Worm (Caenorhabditis elegans) whole organism, mixed stage, embryonic: ENCODE data around the gene F43C11.4.

ENCODE experiments used
- M03D4.4 ChIP-seq: sonication (generic microtip); optimal IDR thresholded peaks from 2 replicates; lab custom pipeline; 2017; ENCODE audit warnings: mild to moderate bottlenecking, missing genetic modification characterization, missing compliant biosample characterization
- bed-3 ChIP-seq: fragments of 200-800 bp; sonication (Bioruptor generic); optimal IDR thresholded peaks from 3 replicates; lab custom pipeline; 2018; ENCODE audit warnings: mild to moderate bottlenecking, missing genetic modification characterization, moderate library complexity, missing compliant biosample characterization
- blmp-1 ChIP-seq: fragments of 150-350 bp; optimal IDR thresholded peaks from 2 replicates; lab custom pipeline; 2014; ENCODE audit warnings: missing biosample characterization, missing genetic modification characterization
- ceh-39 ChIP-seq: fragments of 150-350 bp; optimal IDR thresholded peaks from 2 replicates; lab custom pipeline; 2014; ENCODE audit warnings: missing biosample characterization, missing genetic modification characterization
- ceh-43 ChIP-seq: fragments of 200-800 bp; sonication (Bioruptor generic); optimal IDR thresholded peaks from 2 replicates; lab custom pipeline; 2018; ENCODE audit warnings: mild to moderate bottlenecking, missing genetic modification characterization, moderate library complexity, missing compliant biosample characterization
- ceh-83 ChIP-seq: fragments of 200-800 bp; sonication (Bioruptor generic); optimal IDR thresholded peaks from 2 replicates; lab custom pipeline; 2018; ENCODE audit warnings: mild to moderate bottlenecking, missing genetic modification characterization, missing compliant biosample characterization
- ces-1 ChIP-seq: fragments of 150-350 bp; optimal IDR thresholded peaks from 2 replicates; lab custom pipeline; 2014; ENCODE audit warnings: missing biosample characterization, missing genetic modification reagents, missing genetic modification characterization
- cnd-1 ChIP-seq: fragments of 200-800 bp; sonication (Bioruptor generic); optimal IDR thresholded peaks from 2 replicates; lab custom pipeline; 2018; ENCODE audit warnings: mild to moderate bottlenecking, missing genetic modification characterization, missing compliant biosample characterization
- drap-1 ChIP-seq: fragments of 200-800 bp; sonication (Bioruptor generic); optimal IDR thresholded peaks from 3 replicates; lab custom pipeline; 2018; ENCODE audit warnings: mild to moderate bottlenecking, missing genetic modification characterization, missing compliant biosample characterization
- elt-1 ChIP-seq: sonication (generic microtip); optimal IDR thresholded peaks from 2 replicates; lab custom pipeline; 2017; ENCODE audit warnings: missing genetic modification characterization, mild to moderate bottlenecking, missing compliant biosample characterization, antibody characterized with exemption, moderate library complexity, borderline replicate concordance; ENCODE audit not compliant: insufficient read depth
- elt-3 ChIP-seq: fragments of 150-350 bp; optimal IDR thresholded peaks from 2 replicates; lab custom pipeline; 2014; ENCODE audit warnings: missing biosample characterization, missing genetic modification characterization
- flh-1 ChIP-seq: fragments of 200-800 bp; sonication (Bioruptor generic); optimal IDR thresholded peaks from 2 replicates; lab custom pipeline; 2018; ENCODE audit warnings: mild to moderate bottlenecking, missing genetic modification characterization, moderate library complexity, missing compliant biosample characterization
- hlh-1 ChIP-seq: fragments of 150-350 bp; optimal IDR thresholded peaks from 2 replicates; lab custom pipeline; 2014; ENCODE audit warnings: missing biosample characterization, missing genetic modification reagents, missing genetic modification characterization
- lin-13 ChIP-seq: fragments of 150-350 bp; optimal IDR thresholded peaks from 2 replicates; lab custom pipeline; 2014; ENCODE audit warnings: missing biosample characterization, missing genetic modification characterization
- lsy-2 ChIP-seq: fragments of 150-350 bp; optimal IDR thresholded peaks from 2 replicates; lab custom pipeline; 2014; ENCODE audit warnings: missing biosample characterization, missing genetic modification characterization
- mab-5 ChIP-seq: fragments of 150-350 bp; optimal IDR thresholded peaks from 2 replicates; lab custom pipeline; 2014; ENCODE audit warnings: missing biosample characterization, missing genetic modification characterization
- mep-1 ChIP-seq: fragments of 150-350 bp; optimal IDR thresholded peaks from 2 replicates; lab custom pipeline; 2017; ENCODE audit warnings: missing biosample characterization, missing genetic modification reagents, missing genetic modification characterization, inconsistent platforms
- mls-2 ChIP-seq: sonication (generic microtip); optimal IDR thresholded peaks from 2 replicates; lab custom pipeline; 2016; ENCODE audit warnings: mild to moderate bottlenecking, missing genetic modification characterization, moderate library complexity, missing compliant biosample characterization
- nhr-12 ChIP-seq: fragments of 150-350 bp; optimal IDR thresholded peaks from 2 replicates; lab custom pipeline; 2014; ENCODE audit warnings: missing biosample characterization, missing genetic modification characterization
- nhr-237 ChIP-seq: fragments of 150-350 bp; optimal IDR thresholded peaks from 2 replicates; lab custom pipeline; 2014; ENCODE audit warnings: missing biosample characterization, missing genetic modification characterization
- nhr-28 ChIP-seq: fragments of 150-350 bp; optimal IDR thresholded peaks from 2 replicates; lab custom pipeline; 2014; ENCODE audit warnings: missing biosample characterization, missing genetic modification characterization
- nhr-76 ChIP-seq: sonication (generic microtip); optimal IDR thresholded peaks from 2 replicates; lab custom pipeline; 2017; ENCODE audit warnings: missing biosample characterization, missing genetic modification characterization
- pha-4 ChIP-seq: fragments of 150-350 bp; optimal IDR thresholded peaks from 2 replicates; lab custom pipeline; 2018; ENCODE audit warnings: missing biosample characterization, missing genetic modification reagents, missing genetic modification characterization
- sem-2 ChIP-seq: fragments of 200-800 bp; sonication (Bioruptor generic); optimal IDR thresholded peaks from 2 replicates; lab custom pipeline; 2018; ENCODE audit warnings: mild to moderate bottlenecking, missing genetic modification characterization, missing compliant biosample characterization
- snpc-4 ChIP-seq: fragments of 150-350 bp; optimal IDR thresholded peaks from 2 replicates; lab custom pipeline; 2014; ENCODE audit warnings: missing biosample characterization, missing genetic modification characterization
- sptf-1 ChIP-seq: sonication (generic microtip); optimal IDR thresholded peaks from 2 replicates; lab custom pipeline; 2017; ENCODE audit warnings: mild to moderate bottlenecking, missing genetic modification characterization, moderate library complexity, missing compliant biosample characterization
- tbx-8 ChIP-seq: fragments of 200-800 bp; sonication (Bioruptor generic); optimal IDR thresholded peaks from 2 replicates; lab custom pipeline; 2018; ENCODE audit warnings: mild to moderate bottlenecking, missing genetic modification characterization, moderate library complexity, missing compliant biosample characterization
- unc-120 ChIP-seq: sonication (generic microtip); optimal IDR thresholded peaks from 2 replicates; lab custom pipeline; 2017; ENCODE audit warnings: missing genetic modification characterization, missing compliant biosample characterization; ENCODE audit not compliant: poor library complexity, severe bottlenecking
- unc-39 ChIP-seq: fragments of 150-350 bp; optimal IDR thresholded peaks from 2 replicates; lab custom pipeline; 2014; ENCODE audit warnings: missing biosample characterization, missing genetic modification characterization
- unc-62 ChIP-seq: fragments of 150-350 bp; optimal IDR thresholded peaks from 2 replicates; lab custom pipeline; 2014; ENCODE audit warnings: missing biosample characterization, missing genetic modification reagents, missing genetic modification characterization
- zip-8 ChIP-seq: fragments of 150-350 bp; optimal IDR thresholded peaks from 2 replicates; lab custom pipeline; 2014; ENCODE audit warnings: missing biosample characterization, missing genetic modification characterization
- ztf-11 ChIP-seq: fragments of 150-350 bp; optimal IDR thresholded peaks from 2 replicates; lab custom pipeline; 2014; ENCODE audit warnings: missing biosample characterization, missing genetic modification characterization

Gene F43C11.4

ce11 chrII:2306741-2307140, 40.0 kb upstream of the F43C11.4 start, which contains the start of gene B0281.3:
Gene B0281.3, plus strand, starts transcription at chrII:2307041.
- no peak for TF ChIP-seq ceh-39
- no peak for TF ChIP-seq ztf-11 (tag; lab: Kevin White, UChicago)
- TF ChIP-seq zip-8 (tag; lab: Kevin White, UChicago) = no peak
- no peak for TF ChIP-seq sptf-1 (tag; lab: Kevin White, UChicago)
- TF ChIP-seq nhr-12 (tag; lab: Kevin White, UChicago) = no peak
- no peak for TF ChIP-seq sem-2
- TF ChIP-seq tbx-8 = no peak
- no peak for TF ChIP-seq mab-5 (tag; lab: Kevin White, UChicago)
- no peak for TF ChIP-seq lsy-2 (tag; lab: Kevin White, UChicago)
- TF ChIP-seq M03D4.4 = no peak
- no peak for TF ChIP-seq bed-3
- TF ChIP-seq snpc-4 (tag; lab: Kevin White, UChicago) = no peak
- no peak for TF ChIP-seq hlh-1 (tag; lab: Kevin White, UChicago)
- no peak for TF ChIP-seq ceh-83 (GFP tag; lab: Kevin White, UChicago)
- no peak for TF ChIP-seq unc-39 (tag; lab: Kevin White, UChicago)
- TF ChIP-seq unc-62 (GFP tag; lab: Kevin White, UChicago) = no peak
- TF ChIP-seq unc-120 (tag; lab: Kevin White, UChicago) = no peak
- no peak for TF ChIP-seq pha-4
- TF ChIP-seq mls-2 (tag; lab: Kevin White, UChicago) = no peak
- no peak for TF ChIP-seq lin-13 (tag; lab: Kevin White, UChicago)

DNA sequence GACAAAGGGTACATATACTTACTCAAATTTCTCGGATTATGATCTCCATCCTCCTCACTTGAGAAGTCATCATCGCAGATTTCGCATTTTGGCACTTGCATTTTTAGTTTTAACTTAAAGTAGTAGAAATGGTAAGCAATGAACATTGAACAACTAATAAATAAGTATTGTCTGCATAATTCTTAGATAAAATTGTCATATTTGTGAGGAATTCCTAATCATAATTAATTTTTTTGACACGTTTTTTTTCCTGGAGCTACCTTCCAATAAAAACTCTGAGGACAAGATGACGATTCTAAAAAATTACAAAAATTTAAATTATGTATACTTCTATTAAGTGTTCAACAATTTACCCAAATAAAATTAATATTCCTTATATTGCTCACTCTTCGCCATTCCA, 34.0 kb upstream of the F43C11.4 start, which contains the start of the genes trim-21 and B0281.1:
TSS of gene trim-21 (minus strand) at position 101 of the 400 bp plus-strand sequence.
TSS of gene B0281.1 (plus strand) at position 321 of the 400 bp plus-strand sequence.
- TF ChIP-seq pha-4 = no peak
- no peak for TF ChIP-seq nhr-237 (tag; lab: Kevin White, UChicago)
- TF ChIP-seq sptf-1 (tag; lab: Kevin White, UChicago) = no peak
- TF ChIP-seq nhr-76 (tag; lab: Kevin White, UChicago) = no peak
- no peak for TF ChIP-seq nhr-28 (tag; lab: Kevin White, UChicago)
- no peak for TF ChIP-seq nhr-12 (tag; lab: Kevin White, UChicago)
- no peak for TF ChIP-seq cnd-1 (tag; lab: Kevin White, UChicago)
- TF ChIP-seq tbx-8 = no peak
- no peak for TF ChIP-seq blmp-1
- no peak for TF ChIP-seq bed-3
- TF ChIP-seq lin-13 (tag; lab: Kevin White, UChicago) = no peak
- no peak for TF ChIP-seq lsy-2 (tag; lab: Kevin White, UChicago)
- no peak for TF ChIP-seq flh-1 (GFP tag; lab: Kevin White, UChicago)
- no peak for TF ChIP-seq mep-1 (tag; lab: Kevin White, UChicago)
- TF ChIP-seq mls-2 (tag; lab: Kevin White, UChicago) = no peak
- no peak for TF ChIP-seq mab-5 (tag; lab: Kevin White, UChicago)
- no peak for TF ChIP-seq ceh-39
- no peak for TF ChIP-seq elt-3 (tag; lab: Kevin White, UChicago)
- no peak for TF ChIP-seq ceh-83 (GFP tag; lab: Kevin White, UChicago)
- no peak for TF ChIP-seq hlh-1 (tag; lab: Kevin White, UChicago)

DNA sequence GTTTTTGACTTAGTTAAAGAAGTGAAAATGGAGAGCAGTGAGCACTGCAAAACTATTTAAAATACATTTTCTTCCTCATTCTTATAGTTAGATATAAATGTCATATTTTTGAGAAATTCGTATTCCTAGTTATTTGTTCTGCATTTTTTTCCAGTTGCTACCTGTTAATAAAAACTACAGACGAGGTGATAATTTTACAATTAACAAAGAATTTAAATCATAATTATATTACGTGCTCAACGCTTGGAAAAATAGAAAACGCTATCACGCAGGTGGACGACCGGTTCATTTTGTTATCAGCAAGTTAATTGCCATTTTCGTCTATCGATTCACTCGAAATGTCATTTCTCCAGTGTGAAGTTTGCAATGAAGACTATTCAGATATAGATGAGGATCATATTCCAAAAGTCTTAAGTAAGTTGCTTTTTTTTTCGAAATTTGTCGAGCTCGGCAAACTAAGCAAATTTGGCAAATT, 28.9 kb upstream of the F43C11.4 start, which contains the start of the genes ZK1240.5 and ZK1240.9:
TSS of gene ZK1240.5 (minus strand) at position 51 of the 475 bp plus-strand sequence.
TSS of gene ZK1240.9 (plus strand) at position 307 of the 475 bp plus-strand sequence.
- no peak for TF ChIP-seq snpc-4 (tag; lab: Kevin White, UChicago)
- TF ChIP-seq drap-1 (GFP tag; lab: Kevin White, UChicago) = no peak
- no peak for TF ChIP-seq bed-3
- no peak for TF ChIP-seq mab-5 (tag; lab: Kevin White, UChicago)
- no peak for TF ChIP-seq flh-1 (GFP tag; lab: Kevin White, UChicago)
- no peak for TF ChIP-seq ceh-43 (GFP tag; lab: Kevin White, UChicago)
- no peak for TF ChIP-seq elt-1 (tag; lab: Kevin White, UChicago)
- no peak for TF ChIP-seq M03D4.4
- TF ChIP-seq nhr-76 (tag; lab: Kevin White, UChicago) = no peak
- TF ChIP-seq sptf-1 (tag; lab: Kevin White, UChicago) = no peak
- no peak for TF ChIP-seq hlh-1 (tag; lab: Kevin White, UChicago)
- TF ChIP-seq tbx-8 = no peak
- no peak for TF ChIP-seq ceh-83 (GFP tag; lab: Kevin White, UChicago)
- TF ChIP-seq lin-13 (tag; lab: Kevin White, UChicago) = no peak
- TF ChIP-seq mep-1 (tag; lab: Kevin White, UChicago) = no peak
- TF ChIP-seq ztf-11 (tag; lab: Kevin White, UChicago) = no peak

ce11 chrII:2320097-2320496, 26.7 kb upstream of the F43C11.4 start, which contains the start of gene ZK1240.3:
Gene ZK1240.3, plus strand, starts transcription at chrII:2320334.
- TF ChIP-seq tbx-8 (no peak), ces-1 (GFP tag; lab: Kevin White, UChicago) (no peak), snpc-4 (tag; lab: Kevin White, UChicago) (no peak)
